Worm (Caenorhabditis elegans): ENCODE results near the gene clec-4.
A peak's percentile ranks its signal among the peaks of the same experiment; 100 is the strongest.
"Not testable (repeated sequence)": the region's sequence is repeated elsewhere in the genome, so short reads cannot be mapped to it uniquely, and the experiment has no call there.

clec-4 gene

ce11 chrII:12546413-12546812, 34.5 kb downstream of the clec-4 start, which contains the start of the genes F49C5.5 and F49C5.10:
Gene F49C5.5 (minus strand): TSS chrII:12546513.
Gene F49C5.10 (plus strand): TSS chrII:12546756.
- TF ChIP-seq ceh-16 (tag; optimal IDR thresholded peaks at IDR 0.05) = no peak

ce11 chrII:12544533-12544932, 36.4 kb downstream of the clec-4 start, which contains the start of gene F49C5.9:
Gene F49C5.9 (minus strand): TSS chrII:12544633.
- TF ChIP-seq elt-3 (tag; optimal IDR thresholded peaks at IDR 0.05) (no peak), nhr-10 (tag; optimal IDR thresholded peaks at IDR 0.05) (no peak), ztf-11 (tag; optimal IDR thresholded peaks at IDR 0.05) (no peak), mbf-1 (tag; optimal IDR thresholded peaks at IDR 0.05) (no peak), unc-62 (GFP tag; optimal IDR thresholded peaks at IDR 0.05) (no peak), ceh-16 (tag; optimal IDR thresholded peaks at IDR 0.05) (no peak), nhr-6 (tag; optimal IDR thresholded peaks at IDR 0.05) (no peak), C34F6.9 (tag; optimal IDR thresholded peaks at IDR 0.05) (no peak), elt-1 (tag; optimal IDR thresholded peaks at IDR 0.05) (no peak), dmd-4 (tag; optimal IDR thresholded peaks at IDR 0.05) (no peak), nhr-12 (tag; optimal IDR thresholded peaks at IDR 0.05) (no peak), alr-1 (tag; optimal IDR thresholded peaks at IDR 0.05) (no peak), gmeb-1 (tag; optimal IDR thresholded peaks at IDR 0.05) (no peak)

ce11 chrII:12542594-12542997, 38.3 kb downstream of the clec-4 start:
- TF ChIP-seq fos-1 (tag; optimal IDR thresholded peaks at IDR 0.05) (peak; percentile 33), egl-27 (tag; optimal IDR thresholded peaks at IDR 0.05) (no peak)

- TF ChIP-seq sma-3 (GFP tag; optimal IDR thresholded peaks at IDR 0.05) (peak; percentile 5), fos-1 (tag; optimal IDR thresholded peaks at IDR 0.05) (peak; percentile 39), nhr-21 (tag; optimal IDR thresholded peaks at IDR 0.05) (peak; percentile 7)
Measured at ce11 chrII:12541670-12542080, 39.2 kb downstream of the clec-4 start.

- TF ChIP-seq F13H6.1 (tag; optimal IDR thresholded peaks at IDR 0.05) (no peak), sma-3 (GFP tag; optimal IDR thresholded peaks at IDR 0.05) (no peak), sem-4 (tag; optimal IDR thresholded peaks at IDR 0.05) (no peak)
Measured at ce11 chrII:12539395-12539794, 41.5 kb downstream of the clec-4 start.

ce11 chrII:12536203-12536602, 44.7 kb downstream of the clec-4 start, which contains the start of gene F49C5.3:
Gene F49C5.3 (plus strand): TSS chrII:12536503.
- TF ChIP-seq ceh-16 (tag; optimal IDR thresholded peaks at IDR 0.05); unc-55 (GFP tag; optimal IDR thresholded peaks at IDR 0.05); aly-2 (tag; optimal IDR thresholded peaks at IDR 0.05): not testable (repeated sequence)

- no peak for TF ChIP-seq fos-1 (tag; optimal IDR thresholded peaks at IDR 0.05)
- no peak for TF ChIP-seq nhr-12 (tag; optimal IDR thresholded peaks at IDR 0.05)
- TF ChIP-seq mab-5 (tag; optimal IDR thresholded peaks at IDR 0.05) = no peak
- TF ChIP-seq snpc-4 (tag; optimal IDR thresholded peaks at IDR 0.05) = no peak
- no peak for TF ChIP-seq unc-39 (tag; optimal IDR thresholded peaks at IDR 0.05)
- TF ChIP-seq Y55F3AM.14 (GFP tag; optimal IDR thresholded peaks at IDR 0.05) = no peak
Measured at ce11 chrII:12535297-12535803, 45.6 kb downstream of the clec-4 start, which contains the start of gene nimk-1. Gene nimk-1 (plus strand): TSS chrII:12535753.

ce11 chrII:12530958-12531357, 50.0 kb downstream of the clec-4 start, which contains the start of gene srx-120:
Gene srx-120 (plus strand): TSS chrII:12531258.
- TF ChIP-seq mdl-1 (tag; optimal IDR thresholded peaks at IDR 0.05) (no peak), lin-39 (tag; optimal IDR thresholded peaks at IDR 0.05) (no peak), lin-11 (tag; optimal IDR thresholded peaks at IDR 0.05) (no peak), egl-27 (tag; optimal IDR thresholded peaks at IDR 0.05) (no peak), nhr-11 (tag; optimal IDR thresholded peaks at IDR 0.05) (no peak), unc-55 (GFP tag; optimal IDR thresholded peaks at IDR 0.05) (no peak), F13H6.1 (tag; optimal IDR thresholded peaks at IDR 0.05) (no peak), ceh-16 (tag; optimal IDR thresholded peaks at IDR 0.05) (no peak), R02D3.7 (tag; optimal IDR thresholded peaks at IDR 0.05) (no peak)

Data from whole organism, L2 larva.